Fruit fly (Drosophila melanogaster): Measurements from ENCODE around the gene Vps16B.
A peak's percentile ranks its signal among the peaks of the same experiment; 100 is the strongest.

The Vps16B gene

dm6 chr3R:29765267-29766095 lies 50.8 kb downstream of the Vps16B start, which contains the start of gene kay (continued):
- TF ChIP-seq CG14965 (GFP tag; optimal IDR thresholded peaks at IDR 0.05; ENCODE audit: borderline replicate concordance) (no peak), jigr1 (GFP tag; IDR thresholded peaks at IDR 0.05) (no peak), CG13296 (GFP tag; optimal IDR thresholded peaks at IDR 0.05) (no peak), ash1 (GFP tag; optimal IDR thresholded peaks at IDR 0.05) (no peak), maf-S (GFP tag; optimal IDR thresholded peaks at IDR 0.05) (no peak), gem (tag; optimal IDR thresholded peaks at IDR 0.05) (no peak), CG2678 (tag; optimal IDR thresholded peaks at IDR 0.05) (no peak), CG4730 (GFP tag; IDR thresholded peaks at IDR 0.05) (no peak), unc-4 (GFP tag; IDR thresholded peaks at IDR 0.05; ENCODE audit: partially characterized antibody) (no peak), Scr (GFP tag; IDR thresholded peaks at IDR 0.05; ENCODE audit: partially characterized antibody) (no peak), cad (GFP tag; optimal IDR thresholded peaks at IDR 0.05) (peak; percentile 18), br (optimal IDR thresholded peaks at IDR 0.05) (no peak), CG9932 (GFP tag; IDR thresholded peaks at IDR 0.05) (no peak), CG6654 (GFP tag; optimal IDR thresholded peaks at IDR 0.05) (no peak), Atf-2 (GFP tag; optimal IDR thresholded peaks at IDR 0.05) (no peak), CG8281 (tag; optimal IDR thresholded peaks at IDR 0.05) (no peak), CG34224 (GFP tag; IDR thresholded peaks at IDR 0.05; ENCODE audit: partially characterized antibody) (0 out of 3 replicates have a peak, but pooled peaks have one; percentile 25), CG13624 (GFP tag; optimal IDR thresholded peaks at IDR 0.05) (no peak), D19B (GFP tag; optimal IDR thresholded peaks at IDR 0.05) (peak; percentile 71), Asciz (GFP tag; optimal IDR thresholded peaks at IDR 0.05) (no peak), Ravus (GFP tag; IDR thresholded peaks at IDR 0.05) (no peak), CG8765 (GFP tag; IDR thresholded peaks at IDR 0.05) (no peak), vvl (GFP tag; IDR thresholded peaks at IDR 0.05) (no peak), Antp (GFP tag; optimal IDR thresholded peaks at IDR 0.05) (no peak), CG10565 (GFP tag; optimal IDR thresholded peaks at IDR 0.05) (no peak), otp (GFP tag; IDR thresholded peaks at IDR 0.05) (no peak), zf30C (GFP tag; optimal IDR thresholded peaks at IDR 0.05) (no peak), CG16813 (GFP tag; IDR thresholded peaks at IDR 0.05; ENCODE audit: partially characterized antibody) (no peak), Rfx (GFP tag; IDR thresholded peaks at IDR 0.05) (no peak; the same call in 1 of the 2 replicates), CG9727 (GFP tag; optimal IDR thresholded peaks at IDR 0.05) (no peak), CG6791 (GFP tag; IDR thresholded peaks at IDR 0.05; ENCODE audit: partially characterized antibody) (no peak; the same call in 2 of the 3 replicates), pb (GFP tag; optimal IDR thresholded peaks at IDR 0.05) (no peak), Gug (GFP tag; IDR thresholded peaks at IDR 0.05) (no peak), tin (GFP tag; optimal IDR thresholded peaks at IDR 0.05) (no peak), CG11723 (GFP tag; optimal IDR thresholded peaks at IDR 0.05) (no peak), CG3281 (GFP tag; optimal IDR thresholded peaks at IDR 0.05) (no peak), CG17385 (GFP tag; optimal IDR thresholded peaks at IDR 0.05) (peak; percentile 59), CG15269 (tag; optimal IDR thresholded peaks at IDR 0.05) (no peak), PHDP (tag; optimal IDR thresholded peaks at IDR 0.05) (no peak), CG12071 (GFP tag; optimal IDR thresholded peaks at IDR 0.05) (no peak), Oaz (GFP tag; IDR thresholded peaks at IDR 0.05) (0 out of 2 replicates have a peak, but pooled peaks have one; percentile 24), danr (GFP tag; IDR thresholded peaks at IDR 0.05) (no peak), ewg (GFP tag; optimal IDR thresholded peaks at IDR 0.05) (no peak), Chrac-16 (GFP tag; optimal IDR thresholded peaks at IDR 0.05) (no peak), CG8944 (GFP tag; optimal IDR thresholded peaks at IDR 0.05) (no peak), Med (GFP tag) (peak; percentile 38), CG42726 (GFP tag; IDR thresholded peaks at IDR 0.05; ENCODE audit: partially characterized antibody) (0 out of 2 replicates have a peak, but pooled peaks have one; percentile 19), amos (GFP tag; IDR thresholded peaks at IDR 0.05; ENCODE audit: partially characterized antibody) (0 out of 2 replicates have a peak, but pooled peaks have one; percentile 10), bbx (GFP tag; IDR thresholded peaks at IDR 0.05; ENCODE audit: partially characterized antibody) (no peak)

Measured in whole organism, embryonic.